Worm (Caenorhabditis elegans) whole organism, young adult: ENCODE data around the gene try-11.

Experiments
- F23B12.7 ChIP-seq: sonication (generic microtip); optimal IDR thresholded peaks from 2 replicates; lab custom pipeline; 2017; ENCODE audit warnings: missing genetic modification characterization, mild to moderate bottlenecking, missing compliant biosample characterization, antibody characterized with exemption, moderate library complexity; ENCODE audit not compliant: insufficient read depth
- F52B5.7 ChIP-seq: sonication (generic microtip); optimal IDR thresholded peaks from 2 replicates; lab custom pipeline; 2016; ENCODE audit warnings: mild to moderate bottlenecking, missing genetic modification characterization, missing compliant biosample characterization
- K11D2.4 ChIP-seq: fragments of 200-800 bp; sonication (Bioruptor generic); IDR thresholded peaks from 2 replicates; pipeline ENCODE4 v1.3.6; 2022; ENCODE audit warnings: missing genetic modification reagents, missing genetic modification characterization, missing compliant biosample characterization
- K12H6.12 ChIP-seq: fragments of 200-800 bp; sonication (Bioruptor generic); optimal IDR thresholded peaks from 2 replicates; lab custom pipeline; 2018; ENCODE audit warnings: mild to moderate bottlenecking, missing genetic modification characterization, missing compliant biosample characterization
- Y53G8AR.9 ChIP-seq: fragments of 200-800 bp; sonication (Bioruptor generic); conservative IDR thresholded peaks from 2 replicates; pipeline ENCODE4 v1.3.6; 2022; ENCODE audit warnings: missing genetic modification reagents, missing genetic modification characterization, missing compliant biosample characterization
- Y56A3A.18 ChIP-seq: fragments of 200-800 bp; sonication (Bioruptor generic); IDR thresholded peaks from 2 replicates; pipeline ENCODE4 v1.3.6; 2022; ENCODE audit warnings: missing genetic modification reagents, missing genetic modification characterization, missing compliant biosample characterization
- ZK185.1 ChIP-seq: sonication (generic microtip); optimal IDR thresholded peaks from 2 replicates; lab custom pipeline; 2016; ENCODE audit warnings: mild to moderate bottlenecking, missing genetic modification characterization, missing compliant biosample characterization; ENCODE audit not compliant: poor library complexity, severe bottlenecking
- ama-1 ChIP-seq, 3 experiments: fragments of 150-350 bp in 1 of 3; sonication (generic microtip) in 2 of 3; optimal IDR thresholded peaks; 2 replicates each; lab custom pipeline; 2014 to 2018; ENCODE audit warnings: missing biosample characterization in 2 of 3, missing genetic modification characterization in 2 of 3, missing genetic modification reagents in 2 of 3
- aptf-3 ChIP-seq: fragments of 200-800 bp; sonication (Bioruptor generic); IDR thresholded peaks from 2 replicates; pipeline ENCODE4 v1.3.6; 2022; ENCODE audit warnings: missing genetic modification characterization, missing compliant biosample characterization
- attf-5 ChIP-seq: fragments of 200-800 bp; sonication (Bioruptor generic); optimal IDR thresholded peaks from 2 replicates; lab custom pipeline; 2018; ENCODE audit warnings: mild to moderate bottlenecking, missing genetic modification characterization, missing compliant biosample characterization
- ccch-3 ChIP-seq: fragments of 200-800 bp; sonication (Bioruptor generic); optimal IDR thresholded peaks from 2 replicates; lab custom pipeline; 2018; ENCODE audit warnings: mild to moderate bottlenecking, missing genetic modification characterization, missing compliant biosample characterization
- cebp-1 ChIP-seq, 2 experiments: fragments of 200-800 bp in 1 of 2; sonication (Bioruptor generic) in 1 of 2; sonication (generic microtip) in 1 of 2; IDR thresholded peaks in 1 of 2; optimal IDR thresholded peaks in 1 of 2; 2 replicates each; pipeline versions ENCODE4 v1.3.6 to Lab custom; 2017 to 2022; ENCODE audit warnings: missing compliant biosample characterization in 2 of 2, missing genetic modification characterization in 2 of 2, mild to moderate bottlenecking in 1 of 2, missing genetic modification reagents in 1 of 2, moderate library complexity in 1 of 2
- ceh-27 ChIP-seq: fragments of 200-800 bp; sonication (Bioruptor generic); optimal IDR thresholded peaks from 2 replicates; lab custom pipeline; 2018; ENCODE audit warnings: mild to moderate bottlenecking, missing genetic modification characterization, moderate library complexity, missing compliant biosample characterization
- ceh-40 ChIP-seq: fragments of 200-800 bp; sonication (Bioruptor generic); IDR thresholded peaks from 2 replicates; pipeline ENCODE4 v1.3.6; 2022; ENCODE audit warnings: missing genetic modification characterization, missing compliant biosample characterization
- chd-7 ChIP-seq: sonication (generic microtip); optimal IDR thresholded peaks from 2 replicates; lab custom pipeline; 2016; ENCODE audit warnings: mild to moderate bottlenecking, missing genetic modification characterization, moderate library complexity, missing compliant biosample characterization
- efl-1 ChIP-seq: fragments of 150-350 bp; optimal IDR thresholded peaks from 2 replicates; lab custom pipeline; 2014; ENCODE audit warnings: missing biosample characterization, missing genetic modification reagents, missing genetic modification characterization
- hmg-1.2 ChIP-seq: fragments of 200-800 bp; sonication (Bioruptor generic); IDR thresholded peaks from 2 replicates; pipeline ENCODE4 v1.3.6; 2022; ENCODE audit warnings: missing genetic modification reagents, missing genetic modification characterization, missing compliant biosample characterization
- hmg-20 ChIP-seq: fragments of 200-800 bp; sonication (Bioruptor generic); IDR thresholded peaks from 2 replicates; pipeline ENCODE4 v1.3.6; 2022; ENCODE audit warnings: missing genetic modification reagents, missing genetic modification characterization, missing compliant biosample characterization
- let-526 ChIP-seq: fragments of 200-800 bp; sonication (Bioruptor generic); IDR thresholded peaks from 2 replicates; pipeline ENCODE4 v1.3.6; 2022; ENCODE audit warnings: missing genetic modification reagents, missing genetic modification characterization, missing compliant biosample characterization
- lin-35 ChIP-seq, 3 experiments: fragments of 150-350 bp in 2 of 3; sonication (generic microtip) in 1 of 3; optimal IDR thresholded peaks; 2 replicates each; lab custom pipeline; 2014 to 2018; ENCODE audit warnings: missing biosample characterization in 3 of 3, missing genetic modification characterization in 3 of 3, missing genetic modification reagents in 3 of 3
- lin-40 ChIP-seq: sonication (generic microtip); optimal IDR thresholded peaks from 2 replicates; lab custom pipeline; 2016; ENCODE audit warnings: missing genetic modification characterization, mild to moderate bottlenecking, missing compliant biosample characterization, missing genotype, missing genetic modification reagents
- lin-54 ChIP-seq: fragments of 200-800 bp; sonication (Bioruptor generic); optimal IDR thresholded peaks from 2 replicates; lab custom pipeline; 2018; ENCODE audit warnings: mild to moderate bottlenecking, missing genetic modification characterization, missing compliant biosample characterization
- madf-10 ChIP-seq: sonication (generic microtip); optimal IDR thresholded peaks from 2 replicates; lab custom pipeline; 2016; ENCODE audit warnings: mild to moderate bottlenecking, missing genetic modification characterization, missing compliant biosample characterization
- mcd-1 ChIP-seq: fragments of 200-800 bp; sonication (Bioruptor generic); IDR thresholded peaks from 2 replicates; pipeline ENCODE4 v1.3.6; 2022; ENCODE audit warnings: missing genetic modification reagents, missing genetic modification characterization, missing compliant biosample characterization
- mes-4 ChIP-seq: sonication (generic microtip); optimal IDR thresholded peaks from 2 replicates; lab custom pipeline; 2016; ENCODE audit warnings: missing genotype, missing genetic modification characterization, missing compliant biosample characterization
- nfya-1 ChIP-seq: sonication (generic microtip); optimal IDR thresholded peaks from 2 replicates; lab custom pipeline; 2017; ENCODE audit warnings: antibody characterized with exemption, missing compliant biosample characterization, missing genetic modification characterization, borderline replicate concordance; ENCODE audit not compliant: insufficient read depth
- nfyb-1 ChIP-seq: fragments of 200-800 bp; sonication (Bioruptor generic); IDR thresholded peaks from 2 replicates; pipeline ENCODE4 v1.3.6; 2022; ENCODE audit warnings: missing genetic modification reagents, missing genetic modification characterization, missing compliant biosample characterization
- nhr-120 ChIP-seq: fragments of 200-800 bp; sonication (Bioruptor generic); IDR thresholded peaks from 2 replicates; pipeline ENCODE4 v1.3.6; 2022; ENCODE audit warnings: missing genetic modification characterization, missing compliant biosample characterization
- nhr-80 ChIP-seq: sonication (generic microtip); optimal IDR thresholded peaks from 2 replicates; lab custom pipeline; 2016; ENCODE audit warnings: missing genetic modification characterization, missing compliant biosample characterization
- pha-4 ChIP-seq: fragments of 150-350 bp; sonication (generic microtip); optimal IDR thresholded peaks from 2 replicates; lab custom pipeline; 2014; ENCODE audit warnings: missing biosample characterization, missing genetic modification reagents, missing genetic modification characterization
- somi-1 ChIP-seq: fragments of 200-800 bp; sonication (Bioruptor generic); optimal IDR thresholded peaks from 2 replicates; lab custom pipeline; 2018; ENCODE audit warnings: mild to moderate bottlenecking, missing genetic modification characterization, missing compliant biosample characterization
- sptf-2 ChIP-seq: fragments of 200-800 bp; sonication (Bioruptor generic); optimal IDR thresholded peaks from 2 replicates; lab custom pipeline; 2018; ENCODE audit warnings: mild to moderate bottlenecking, missing genetic modification characterization, missing compliant biosample characterization
- tbp1 ChIP-seq: fragments of 200-800 bp; sonication (Bioruptor generic); optimal IDR thresholded peaks from 2 replicates; lab custom pipeline; 2018; ENCODE audit warnings: mild to moderate bottlenecking, missing genetic modification characterization, missing compliant biosample characterization
- tlf-1 ChIP-seq: fragments of 200-800 bp; sonication (Bioruptor generic); optimal IDR thresholded peaks from 2 replicates; lab custom pipeline; 2018; ENCODE audit warnings: mild to moderate bottlenecking, missing genetic modification characterization, missing compliant biosample characterization
- unc-62 ChIP-seq: fragments of 150-350 bp; optimal IDR thresholded peaks from 2 replicates; lab custom pipeline; 2014; ENCODE audit warnings: missing biosample characterization, missing genetic modification reagents, missing genetic modification characterization
- ztf-26 ChIP-seq: sonication (generic microtip); optimal IDR thresholded peaks from 2 replicates; lab custom pipeline; 2017; ENCODE audit warnings: missing genetic modification characterization, missing compliant biosample characterization

Gene try-11

DNA sequence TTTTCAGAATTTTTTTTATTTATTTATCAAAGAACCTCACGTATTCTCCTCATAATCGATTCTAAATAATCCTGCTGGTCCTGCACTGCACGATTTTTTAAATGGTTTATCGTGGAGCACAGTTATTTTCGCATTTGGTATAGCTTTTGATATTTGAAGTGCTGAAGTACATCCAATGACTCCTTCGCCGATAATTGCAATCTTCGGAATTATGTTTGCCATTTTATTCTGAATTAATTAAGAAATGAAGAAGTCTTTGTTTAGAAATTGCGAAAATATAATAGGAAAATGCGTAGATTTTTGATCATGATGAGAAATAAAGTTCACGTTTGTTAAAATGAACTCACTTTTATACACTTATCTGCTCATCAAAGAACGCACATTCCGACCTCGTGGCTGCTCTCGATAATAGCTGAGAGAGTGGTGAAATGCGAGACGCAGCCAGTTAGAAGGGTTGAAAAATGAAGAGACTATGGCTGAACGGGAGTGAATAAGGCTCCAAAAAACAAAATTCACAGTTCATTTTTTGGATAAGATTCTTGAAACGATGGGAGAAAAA is 16.6 kb upstream of the try-11 start:
- TF ChIP-seq K11D2.4 (GFP tag; lab: Robert Waterston, UW): 0 out of 2 replicates have a peak, but pooled peaks have one; percentile 30
- TF ChIP-seq chd-7 (tag; lab: Kevin White, UChicago): peak; percentile 25
- no peak for TF ChIP-seq F52B5.7 (tag; lab: Kevin White, UChicago)
- TF ChIP-seq aptf-3: no peak
- no peak for TF ChIP-seq cebp-1 (GFP tag; IDR thresholded peaks at IDR 0.05; lab: Robert Waterston, UW)
- TF ChIP-seq cebp-1 (tag; optimal IDR thresholded peaks at IDR 0.05; lab: Kevin White, UChicago): peak; percentile 52
- peak; percentile 50 for TF ChIP-seq K12H6.12 (tag; lab: Kevin White, UChicago)
- TF ChIP-seq F23B12.7: no peak
- TF ChIP-seq attf-5 (GFP tag; lab: Kevin White, UChicago): peak; percentile 32
- no peak for TF ChIP-seq nhr-120
- TF ChIP-seq tbp1 (GFP tag; lab: Kevin White, UChicago): peak; percentile 46
- peak; percentile 55 for TF ChIP-seq nfyb-1 (GFP tag; lab: Robert Waterston, UW)
- TF ChIP-seq ztf-26 (tag; lab: Kevin White, UChicago): no peak
- peak; percentile 9 for TF ChIP-seq ZK185.1 (tag; lab: Kevin White, UChicago)
- TF ChIP-seq ccch-3: no peak
- peak; percentile 36; the same call in 1 of the 2 replicates for TF ChIP-seq Y53G8AR.9 (GFP tag; lab: Robert Waterston, UW)
- peak; percentile 26 for TF ChIP-seq lin-40 (tag; lab: Kevin White, UChicago)
- TF ChIP-seq mcd-1 (GFP tag; lab: Robert Waterston, UW): 0 out of 2 replicates have a peak, but pooled peaks have one; percentile 6
- TF ChIP-seq ceh-40 (GFP tag; lab: Robert Waterston, UW): no peak
- peak; percentile 24 for TF ChIP-seq madf-10 (tag; lab: Kevin White, UChicago)
- TF ChIP-seq let-526: no peak
- peak; percentile 9 for TF ChIP-seq lin-54 (GFP tag; lab: Kevin White, UChicago)
- TF ChIP-seq ceh-27 (GFP tag; lab: Kevin White, UChicago): peak; percentile 52
- no peak for TF ChIP-seq unc-62 (GFP tag; lab: Kevin White, UChicago)
- TF ChIP-seq hmg-20 (GFP tag; lab: Robert Waterston, UW): no peak
- TF ChIP-seq tlf-1 (GFP tag; lab: Kevin White, UChicago): peak; percentile 13
- TF ChIP-seq lin-35 (GFP tag; optimal IDR thresholded peaks at IDR 0.05; lab: Kevin White, UChicago): no peak
- peak; percentile 32; the same call in 1 of the 2 replicates for TF ChIP-seq hmg-1.2 (GFP tag; lab: Robert Waterston, UW)
- peak; percentile 45 for TF ChIP-seq nhr-80 (tag; lab: Kevin White, UChicago)
- peak; percentile 76 for TF ChIP-seq pha-4 (tag; lab: Kevin White, UChicago)
- no peak for TF ChIP-seq sptf-2 (GFP tag; lab: Kevin White, UChicago)
- TF ChIP-seq Y56A3A.18 (GFP tag; lab: Robert Waterston, UW): 0 out of 2 replicates have a peak, but pooled peaks have one; percentile 29
- TF ChIP-seq mes-4: no peak
- TF ChIP-seq somi-1 (GFP tag; lab: Kevin White, UChicago): peak; percentile 50
- TF ChIP-seq ama-1 (optimal IDR thresholded peaks at IDR 0.05; lab: Kevin White, UChicago): peak; percentile 67
- no peak for TF ChIP-seq ama-1 (GFP tag; optimal IDR thresholded peaks at IDR 0.05; lab: Kevin White, UChicago)
- TF ChIP-seq efl-1: no peak
- no peak for TF ChIP-seq nfya-1 (tag; lab: Kevin White, UChicago)
